Worm (Caenorhabditis elegans) whole organism, early embryonic: ENCODE measurements around the gene ZK512.1.

Experiments
- F13C5.2 ChIP-seq: sonication (generic microtip); optimal IDR thresholded peaks from 2 replicates; lab custom pipeline; 2017; ENCODE audit warnings: mild to moderate bottlenecking, missing genetic modification characterization, inconsistent platforms, missing compliant biosample characterization
- aly-1 ChIP-seq: sonication (generic microtip); optimal IDR thresholded peaks from 2 replicates; lab custom pipeline; 2016; ENCODE audit warnings: missing genetic modification characterization, missing compliant biosample characterization
- ama-1 ChIP-seq: fragments of 150-350 bp; optimal IDR thresholded peaks from 2 replicates; lab custom pipeline; 2014

DNA sequence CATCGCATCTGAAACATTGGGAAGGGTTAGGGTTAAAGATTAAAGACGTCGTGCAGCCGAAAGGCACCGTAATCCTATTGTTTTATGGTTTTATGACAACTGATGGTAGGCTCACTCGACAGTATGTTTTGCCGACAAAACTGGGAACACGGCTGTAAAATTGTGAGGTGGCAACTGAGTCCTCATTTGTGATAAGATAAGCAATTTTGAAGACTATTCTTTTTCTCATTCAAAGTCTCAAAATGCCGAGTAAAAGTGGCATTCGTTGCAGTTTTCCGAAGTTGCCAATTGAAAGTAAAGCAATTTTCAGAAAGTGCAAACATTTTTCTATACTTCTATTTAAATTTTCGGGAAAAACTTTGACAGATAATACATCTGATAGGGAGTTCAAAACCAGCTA, 45.0 kb upstream of the ZK512.1 start:
- TF ChIP-seq F13C5.2 (tag; lab: Kevin White, UChicago) (no peak), aly-1 (tag; lab: Kevin White, UChicago) (no peak), ama-1 (lab: Kevin White, UChicago) (no peak)
